Worm (Caenorhabditis elegans): ENCODE measurements around the gene pyk-2.

DNA sequence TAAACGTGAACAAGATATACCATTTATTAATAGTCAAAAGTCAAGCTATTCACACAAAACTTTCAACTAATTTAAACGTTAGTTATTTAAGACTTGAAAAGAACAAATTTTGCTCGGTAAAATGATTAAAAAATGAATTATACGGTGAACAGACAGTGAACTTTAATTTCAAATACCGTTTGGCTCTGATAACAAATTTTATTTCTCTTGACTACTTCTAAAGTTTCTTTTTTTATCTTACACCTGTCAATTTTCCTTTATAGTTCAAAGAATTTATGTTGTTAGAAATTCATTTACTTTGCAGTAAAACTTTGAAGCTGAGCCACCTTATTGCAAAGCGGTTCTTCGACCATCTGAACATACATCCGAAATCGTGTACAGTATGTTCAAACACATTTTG is 5.7 kb downstream of the pyk-2 start, which contains the start of gene ZK593.3:
- TF ChIP-seq tbx-2 (tag; optimal IDR thresholded peaks at IDR 0.05) (no peak), fkh-10 (GFP tag; optimal IDR thresholded peaks at IDR 0.05) (no peak), F13H6.1 (tag; optimal IDR thresholded peaks at IDR 0.05) (no peak)

Data from whole organism, late embryonic.